Fruit fly (Drosophila melanogaster): Measurements from ENCODE around the gene Surf4.

The Surf4 gene

DNA sequence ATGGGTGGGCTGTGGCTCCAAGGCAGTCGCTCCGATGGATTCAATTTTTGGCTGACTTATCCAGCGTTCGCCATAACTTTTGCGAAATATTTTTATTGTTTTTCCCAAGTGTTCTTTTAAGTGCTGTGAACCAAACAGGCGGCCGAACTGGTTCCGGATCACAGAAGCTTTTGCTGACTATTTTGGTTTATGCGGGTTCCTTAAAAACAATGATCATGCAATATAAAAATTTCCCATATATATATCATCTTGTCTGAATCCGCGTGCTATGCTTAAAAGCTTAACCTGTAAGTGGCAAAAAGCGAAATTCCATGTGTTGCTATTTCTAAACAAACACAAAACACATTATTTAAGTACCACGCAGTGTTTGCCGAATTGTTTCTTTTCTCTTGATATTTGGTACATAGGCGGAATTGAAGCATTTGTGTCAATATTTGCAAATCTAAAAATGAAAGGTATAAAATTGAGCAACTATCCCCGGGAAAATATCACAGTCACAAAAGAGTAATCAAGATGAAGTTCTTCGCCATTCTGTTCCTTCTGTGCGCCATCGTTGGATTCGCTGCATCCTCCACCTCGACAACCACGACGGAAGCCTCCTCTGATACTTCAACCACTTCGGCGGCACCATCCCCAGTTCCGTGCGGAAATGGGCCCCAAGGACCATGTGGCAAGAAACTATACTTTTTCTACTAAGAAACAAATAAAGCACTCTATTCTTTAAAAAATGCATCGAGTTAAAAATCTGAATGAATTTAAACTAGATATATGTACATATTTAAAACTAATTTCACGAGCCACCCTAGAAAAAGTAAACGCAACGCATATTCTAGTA, 25.8 kb downstream of the Surf4 start, which contains the start of the genes CG6276 and CG44040 (continued):
- TF ChIP-seq Lpt (GFP tag; optimal IDR thresholded peaks at IDR 0.05) (no peak), grau (tag; optimal IDR thresholded peaks at IDR 0.05) (peak; percentile 54), Ada2b (GFP tag; IDR thresholded peaks at IDR 0.05) (no peak), psq (GFP tag; optimal IDR thresholded peaks at IDR 0.05) (no peak), CG18619 (GFP tag; optimal IDR thresholded peaks at IDR 0.05) (peak; percentile 30), ttk (GFP tag; IDR thresholded peaks at IDR 0.05) (no peak), al (GFP tag; IDR thresholded peaks at IDR 0.05) (peak; percentile 9; the same call in 1 of the 2 replicates), mam (GFP tag; optimal IDR thresholded peaks at IDR 0.05) (peak; percentile 26), bowl (GFP tag; IDR thresholded peaks at IDR 0.05) (no peak), CG14014 (GFP tag; IDR thresholded peaks at IDR 0.05) (peak; percentile 54; the same call in 1 of the 2 replicates), CG8765 (GFP tag; IDR thresholded peaks at IDR 0.05) (no peak; the same call in 1 of the 2 replicates), CG13296 (GFP tag; optimal IDR thresholded peaks at IDR 0.05) (peak; percentile 43), cad (GFP tag; optimal IDR thresholded peaks at IDR 0.05) (no peak), ems (GFP tag; optimal IDR thresholded peaks at IDR 0.05) (peak; percentile 38), CG10979 (tag; optimal IDR thresholded peaks at IDR 0.05) (peak; percentile 23), Poxn (GFP tag; IDR thresholded peaks at IDR 0.05) (no peak), H2.0 (GFP tag; IDR thresholded peaks at IDR 0.05) (peak; percentile 8; the same call in 1 of the 2 replicates), CG10654 (GFP tag; optimal IDR thresholded peaks at IDR 0.05) (peak; percentile 23), CG43689 (GFP tag; IDR thresholded peaks at IDR 0.05) (peak; percentile 43; the same call in 1 of the 2 replicates), ranshi (GFP tag; IDR thresholded peaks at IDR 0.05) (peak; percentile 58), gfzf (GFP tag; optimal IDR thresholded peaks at IDR 0.05) (no peak), exex (tag; optimal IDR thresholded peaks at IDR 0.05) (no peak), CG8359 (GFP tag; optimal IDR thresholded peaks at IDR 0.05; ENCODE audit: borderline replicate concordance) (no peak), luna (GFP tag; optimal IDR thresholded peaks at IDR 0.05) (peak; percentile 34), CG30403 (GFP tag; optimal IDR thresholded peaks at IDR 0.05) (peak; percentile 70), Drgx (GFP tag; IDR thresholded peaks at IDR 0.05) (peak; percentile 64), wdn (GFP tag; IDR thresholded peaks at IDR 0.05) (no peak), CG1529 (GFP tag; optimal IDR thresholded peaks at IDR 0.05) (no peak), CTCF (GFP tag; optimal IDR thresholded peaks at IDR 0.05) (no peak), ci (GFP tag; IDR thresholded peaks at IDR 0.05) (peak; percentile 62; the same call in 2 of the 3 replicates), CG5245 (GFP tag; optimal IDR thresholded peaks at IDR 0.05) (no peak), onecut (GFP tag; IDR thresholded peaks at IDR 0.05) (no peak), Xbp1 (GFP tag; optimal IDR thresholded peaks at IDR 0.05) (peak; percentile 35), CG6854 (GFP tag; optimal IDR thresholded peaks at IDR 0.05) (no peak), CG2875 (GFP tag; optimal IDR thresholded peaks at IDR 0.05) (peak; percentile 14), lab (GFP tag; optimal IDR thresholded peaks at IDR 0.05) (peak; percentile 76), NFAT (GFP tag; IDR thresholded peaks at IDR 0.05) (peak; percentile 41), Tbp (GFP tag; optimal IDR thresholded peaks at IDR 0.05) (no peak), tap (tag; optimal IDR thresholded peaks at IDR 0.05) (peak; percentile 9), CG9215 (GFP tag; IDR thresholded peaks at IDR 0.05) (peak; percentile 46; the same call in 1 of the 2 replicates), Adf1 (GFP tag; IDR thresholded peaks at IDR 0.05) (0 out of 2 replicates have a peak, but pooled peaks have one; percentile 23), ssp (GFP tag; IDR thresholded peaks at IDR 0.05) (no peak), CG15696 (tag; optimal IDR thresholded peaks at IDR 0.05) (peak; percentile 16), CG31365 (tag; optimal IDR thresholded peaks at IDR 0.05) (peak; percentile 17), twi (tag; optimal IDR thresholded peaks at IDR 0.05) (no peak), z (GFP tag; IDR thresholded peaks at IDR 0.05) (no peak), bbx (GFP tag; IDR thresholded peaks at IDR 0.05; ENCODE audit: partially characterized antibody) (no peak), CG2202 (tag; optimal IDR thresholded peaks at IDR 0.05) (no peak), slou (GFP tag; optimal IDR thresholded peaks at IDR 0.05) (no peak), run (tag; optimal IDR thresholded peaks at IDR 0.05) (no peak), sim (GFP tag; IDR thresholded peaks at IDR 0.05) (no peak)
